Fruit fly (Drosophila melanogaster) whole organism, embryonic: ENCODE measurements around the gene CG31793.

ENCODE experiments used
- Abd-B ChIP-seq: fragments of 200-800 bp; sonication (Bioruptor generic); optimal IDR thresholded peaks from 2 replicates; lab custom pipeline; 2018; ENCODE audit warnings: missing biosample characterization, mild to moderate bottlenecking, missing genetic modification characterization, moderate library complexity
- Ada2b ChIP-seq: fragments of 200-800 bp; sonication (Bioruptor generic); IDR thresholded peaks from 2 replicates; pipeline ENCODE4 v1.3.6; 2022; ENCODE audit warnings: missing biosample characterization, missing genetic modification characterization
- Antp ChIP-seq: fragments of 200-800 bp; sonication (Bioruptor generic); optimal IDR thresholded peaks from 3 replicates; lab custom pipeline; 2016; ENCODE audit warnings: missing biosample characterization, missing genetic modification characterization
- Bgb ChIP-seq: fragments of 200-800 bp; sonication (Bioruptor generic); IDR thresholded peaks from 2 replicates; pipeline ENCODE4 v1.3.6; 2022; ENCODE audit warnings: missing biosample characterization, missing genetic modification characterization; ENCODE audit not compliant: partially characterized antibody
- CG10979 ChIP-seq: fragments of 200-800 bp; sonication (Bioruptor generic); optimal IDR thresholded peaks from 2 replicates; lab custom pipeline; 2018; ENCODE audit warnings: missing biosample characterization, mild to moderate bottlenecking, missing genetic modification characterization, moderate library complexity
- CG11247 ChIP-seq: fragments of 200-800 bp; sonication (Bioruptor generic); IDR thresholded peaks from 2 replicates; pipeline ENCODE4 v1.3.6; 2022; ENCODE audit warnings: missing biosample characterization, missing genetic modification characterization
- CG11695 ChIP-seq: fragments of 200-800 bp; sonication (Bioruptor generic); IDR thresholded peaks from 3 replicates; pipeline ENCODE4 v1.3.6; 2022; ENCODE audit warnings: missing biosample characterization, missing genetic modification characterization
- CG12942 ChIP-seq: fragments of 200-800 bp; sonication (Bioruptor generic); optimal IDR thresholded peaks from 3 replicates; lab custom pipeline; 2016; ENCODE audit warnings: missing biosample characterization, missing genetic modification characterization
- CG13624 ChIP-seq: fragments of 200-800 bp; sonication (Bioruptor generic); optimal IDR thresholded peaks from 2 replicates; lab custom pipeline; 2016; ENCODE audit warnings: missing biosample characterization, missing genetic modification characterization
- CG14667 ChIP-seq: fragments of 200-800 bp; sonication (Bioruptor generic); IDR thresholded peaks from 2 replicates; pipeline ENCODE4 v1.3.6; 2022; ENCODE audit warnings: missing biosample characterization, missing genetic modification characterization
- CG14710 ChIP-seq: fragments of 200-800 bp; sonication (Bioruptor generic); optimal IDR thresholded peaks from 3 replicates; lab custom pipeline; 2019; ENCODE audit warnings: missing biosample characterization, mild to moderate bottlenecking, missing genetic modification characterization, moderate library complexity
- CG16863 ChIP-seq: fragments of 200-800 bp; sonication (Bioruptor generic); optimal IDR thresholded peaks from 3 replicates; lab custom pipeline; 2016; ENCODE audit warnings: missing biosample characterization, missing genetic modification characterization
- CG17359 ChIP-seq: fragments of 200-800 bp; sonication (Bioruptor generic); optimal IDR thresholded peaks from 3 replicates; lab custom pipeline; 2018; ENCODE audit warnings: missing biosample characterization, mild to moderate bottlenecking, missing genetic modification characterization, moderate library complexity
- CG2116 ChIP-seq: fragments of 200-800 bp; sonication (Bioruptor generic); optimal IDR thresholded peaks from 3 replicates; lab custom pipeline; 2018; ENCODE audit warnings: missing biosample characterization, mild to moderate bottlenecking, missing genetic modification characterization
- CG2199 ChIP-seq: fragments of 200-800 bp; sonication (Bioruptor generic); IDR thresholded peaks from 3 replicates; pipeline ENCODE4 v1.3.6; 2022; ENCODE audit warnings: missing biosample characterization, missing genetic modification characterization
- CG2678 ChIP-seq: fragments of 200-800 bp; sonication (Bioruptor generic); optimal IDR thresholded peaks from 3 replicates; lab custom pipeline; 2019; ENCODE audit warnings: missing biosample characterization, mild to moderate bottlenecking, missing genetic modification characterization, moderate library complexity
- CG4282 ChIP-seq: fragments of 200-800 bp; sonication (Bioruptor generic); optimal IDR thresholded peaks from 2 replicates; lab custom pipeline; 2016; ENCODE audit warnings: missing biosample characterization, missing genetic modification characterization
- CG6654 ChIP-seq: fragments of 200-800 bp; sonication (Bioruptor generic); optimal IDR thresholded peaks from 2 replicates; lab custom pipeline; 2017; ENCODE audit warnings: missing biosample characterization, mild to moderate bottlenecking, missing genetic modification characterization
- CG7372 ChIP-seq: fragments of 200-800 bp; sonication (Bioruptor generic); IDR thresholded peaks from 2 replicates; pipeline ENCODE4 v1.3.6; 2022; ENCODE audit warnings: missing biosample characterization, missing genetic modification characterization
- CG7963 ChIP-seq: fragments of 200-800 bp; sonication (Bioruptor generic); IDR thresholded peaks from 3 replicates; pipeline ENCODE4 v1.3.6; 2022; ENCODE audit warnings: missing biosample characterization, missing genetic modification characterization; ENCODE audit not compliant: partially characterized antibody
- CG7987 ChIP-seq: fragments of 200-800 bp; sonication (Bioruptor generic); optimal IDR thresholded peaks from 2 replicates; lab custom pipeline; 2018; ENCODE audit warnings: missing biosample characterization, mild to moderate bottlenecking, missing genetic modification characterization, moderate library complexity
- Camta ChIP-seq: fragments of 200-800 bp; sonication (Bioruptor generic); optimal IDR thresholded peaks from 2 replicates; lab custom pipeline; 2016; ENCODE audit warnings: missing biosample characterization, missing genetic modification characterization
- D19A ChIP-seq: fragments of 200-800 bp; optimal IDR thresholded peaks from 3 replicates; lab custom pipeline; 2019; ENCODE audit warnings: missing biosample characterization, mild to moderate bottlenecking, missing genetic modification characterization, moderate library complexity
- Deaf1 ChIP-seq: fragments of 200-800 bp; optimal IDR thresholded peaks from 3 replicates; lab custom pipeline; 2019; ENCODE audit warnings: missing biosample characterization, mild to moderate bottlenecking, missing genetic modification characterization, moderate library complexity
- Fer2 ChIP-seq: fragments of 200-800 bp; sonication (Bioruptor generic); optimal IDR thresholded peaks from 2 replicates; lab custom pipeline; 2018; ENCODE audit warnings: missing biosample characterization, mild to moderate bottlenecking, missing genetic modification characterization, moderate library complexity
- Fer3 ChIP-seq: fragments of 200-800 bp; sonication (Bioruptor generic); optimal IDR thresholded peaks from 2 replicates; lab custom pipeline; 2018; ENCODE audit warnings: missing biosample characterization, mild to moderate bottlenecking, missing genetic modification characterization, moderate library complexity
- Hand ChIP-seq: fragments of 200-800 bp; sonication (Bioruptor generic); optimal IDR thresholded peaks from 2 replicates; lab custom pipeline; 2017; ENCODE audit warnings: mild to moderate bottlenecking, missing biosample characterization, missing genetic modification reagents, missing genetic modification characterization
- MTF-1 ChIP-seq: fragments of 200-800 bp; sonication (Bioruptor generic); optimal IDR thresholded peaks from 2 replicates; lab custom pipeline; 2018; ENCODE audit warnings: missing biosample characterization, mild to moderate bottlenecking, missing genetic modification characterization, borderline replicate concordance
- Mad ChIP-seq: fragments of 200-800 bp; sonication (Bioruptor generic); optimal IDR thresholded peaks from 2 replicates; lab custom pipeline; 2016; ENCODE audit warnings: missing biosample characterization, missing genetic modification characterization
- Med ChIP-seq: fragments of 200-800 bp; sonication (Bioruptor generic); peaks from one replicate; lab custom pipeline; 2016; ENCODE audit warnings: missing biosample characterization, missing genetic modification characterization, mild to moderate bottlenecking, inconsistent platforms, moderate library complexity
- abd-A ChIP-seq: fragments of 200-800 bp; sonication (Bioruptor generic); optimal IDR thresholded peaks from 3 replicates; lab custom pipeline; 2019; ENCODE audit warnings: missing biosample characterization, mild to moderate bottlenecking, missing genetic modification characterization, moderate library complexity
- al ChIP-seq: fragments of 200-800 bp; sonication (Bioruptor generic); IDR thresholded peaks from 2 replicates; pipeline ENCODE4 v1.3.6; 2022; ENCODE audit warnings: missing biosample characterization, missing genetic modification characterization
- bigmax ChIP-seq: fragments of 200-800 bp; sonication (Bioruptor generic); optimal IDR thresholded peaks from 2 replicates; lab custom pipeline; 2018; ENCODE audit warnings: missing biosample characterization, mild to moderate bottlenecking, missing genetic modification characterization
- disco-r ChIP-seq: fragments of 200-800 bp; sonication (Bioruptor generic); optimal IDR thresholded peaks from 2 replicates; lab custom pipeline; 2016; ENCODE audit warnings: missing biosample characterization, missing genetic modification characterization
- esg ChIP-seq: fragments of 200-800 bp; sonication (Bioruptor generic); conservative IDR thresholded peaks from 2 replicates; pipeline ENCODE4 v1.3.6; 2022; ENCODE audit warnings: missing biosample characterization, missing genetic modification characterization
- fd3F ChIP-seq: fragments of 200-800 bp; sonication (Bioruptor generic); optimal IDR thresholded peaks from 2 replicates; lab custom pipeline; 2018; ENCODE audit warnings: missing biosample characterization, mild to moderate bottlenecking, missing genetic modification characterization, moderate library complexity
- gcm ChIP-seq: fragments of 200-800 bp; sonication (Bioruptor generic); optimal IDR thresholded peaks from 2 replicates; lab custom pipeline; 2019; ENCODE audit warnings: missing biosample characterization, mild to moderate bottlenecking, missing genetic modification characterization, moderate library complexity
- grn ChIP-seq: fragments of 200-800 bp; sonication (Bioruptor generic); optimal IDR thresholded peaks from 3 replicates; lab custom pipeline; 2017; ENCODE audit warnings: missing biosample characterization, missing genetic modification characterization
- gro ChIP-seq: fragments of 200-800 bp; sonication (Bioruptor generic); optimal IDR thresholded peaks from 2 replicates; lab custom pipeline; 2016; ENCODE audit warnings: missing biosample characterization, missing genetic modification characterization
- gsb-n ChIP-seq: fragments of 200-800 bp; sonication (Bioruptor generic); optimal IDR thresholded peaks from 3 replicates; lab custom pipeline; 2018; ENCODE audit warnings: missing biosample characterization, mild to moderate bottlenecking, missing genetic modification characterization
- ind ChIP-seq: fragments of 200-800 bp; sonication (Bioruptor generic); optimal IDR thresholded peaks from 3 replicates; lab custom pipeline; 2016; ENCODE audit warnings: missing biosample characterization, missing genetic modification characterization
- luna ChIP-seq: fragments of 200-800 bp; sonication (Bioruptor generic); optimal IDR thresholded peaks from 2 replicates; lab custom pipeline; 2016; ENCODE audit warnings: missing biosample characterization, missing genetic modification characterization
- mirr ChIP-seq: fragments of 200-800 bp; sonication (Bioruptor generic); optimal IDR thresholded peaks from 3 replicates; lab custom pipeline; 2018; ENCODE audit warnings: missing biosample characterization, mild to moderate bottlenecking, missing genetic modification characterization
- nau ChIP-seq: fragments of 200-800 bp; sonication (Bioruptor generic); optimal IDR thresholded peaks from 3 replicates; lab custom pipeline; 2017; ENCODE audit warnings: missing biosample characterization, mild to moderate bottlenecking, missing genetic modification characterization, missing genetic modification reagents
- nerfin-2 ChIP-seq: fragments of 200-800 bp; sonication (Bioruptor generic); IDR thresholded peaks from 2 replicates; pipeline ENCODE4 v1.3.6; 2022; ENCODE audit warnings: missing biosample characterization, missing genetic modification characterization; ENCODE audit not compliant: partially characterized antibody
- sens ChIP-seq: fragments of 200-800 bp; sonication (Bioruptor generic); peaks from one replicate; lab custom pipeline; 2016; ENCODE audit warnings: missing biosample characterization, missing genetic modification characterization
- sima ChIP-seq: fragments of 200-800 bp; sonication (Bioruptor generic); optimal IDR thresholded peaks from 2 replicates; lab custom pipeline; 2016; ENCODE audit warnings: missing biosample characterization, missing genetic modification characterization
- sqz ChIP-seq: fragments of 200-800 bp; sonication (Bioruptor generic); optimal IDR thresholded peaks from 3 replicates; lab custom pipeline; 2018; ENCODE audit warnings: missing biosample characterization, mild to moderate bottlenecking, missing genetic modification characterization
- toy ChIP-seq: fragments of 200-800 bp; sonication (Bioruptor generic); IDR thresholded peaks from 2 replicates; pipeline ENCODE4 v1.3.6; 2022; ENCODE audit warnings: missing biosample characterization, missing genetic modification characterization

CG31793 gene

dm6 chr2L:19023972-19024743 lies 21.0 kb downstream of the CG31793 start (continued):
- peak; percentile 35 for TF ChIP-seq CG12942 (GFP tag; lab: Kevin White, UChicago)
- no peak for TF ChIP-seq MTF-1 (GFP tag; lab: Kevin White, UChicago)
- peak; percentile 67 for TF ChIP-seq Med (GFP tag; lab: Kevin White, UChicago)
- TF ChIP-seq CG7372 (GFP tag; lab: Robert Waterston, UW) = peak; percentile 10; the same call in 1 of the 2 replicates
- TF ChIP-seq Hand (GFP tag; lab: Kevin White, UChicago) = peak; percentile 86
- no peak for TF ChIP-seq CG7963 (GFP tag; lab: Robert Waterston, UW)
- peak; percentile 49; the same call in 1 of the 2 replicates for TF ChIP-seq esg
- peak; percentile 54 for TF ChIP-seq nau (GFP tag; lab: Kevin White, UChicago)
- peak; percentile 57 for TF ChIP-seq Fer2 (tag; lab: Kevin White, UChicago)
- TF ChIP-seq grn = no peak
- peak; percentile 90 for TF ChIP-seq abd-A
- peak; percentile 92 for TF ChIP-seq CG2678
- TF ChIP-seq Camta (GFP tag; lab: Kevin White, UChicago) = peak; percentile 23
- TF ChIP-seq sens (GFP tag; lab: Kevin White, UChicago) = peak; percentile 88
- TF ChIP-seq CG14710 (tag; lab: Kevin White, UChicago) = peak; percentile 41
- TF ChIP-seq CG13624 (GFP tag; lab: Kevin White, UChicago) = peak; percentile 5
- peak; percentile 62 for TF ChIP-seq mirr (GFP tag; lab: Kevin White, UChicago)
- TF ChIP-seq ind (GFP tag; lab: Kevin White, UChicago) = peak; percentile 58
- TF ChIP-seq Bgb (GFP tag; lab: Robert Waterston, UW) = no peak; the same call in 1 of the 2 replicates
- peak; percentile 69 for TF ChIP-seq CG10979 (tag; lab: Kevin White, UChicago)
- TF ChIP-seq bigmax = no peak
- peak; percentile 10 for TF ChIP-seq CG7987
- TF ChIP-seq CG16863 (GFP tag; lab: Kevin White, UChicago) = no peak
- no peak for TF ChIP-seq Antp (GFP tag; lab: Kevin White, UChicago)
- TF ChIP-seq Deaf1 (tag; lab: Kevin White, UChicago) = peak; percentile 54
- TF ChIP-seq toy (GFP tag; lab: Robert Waterston, UW) = 0 out of 2 replicates have a peak, but pooled peaks have one; percentile 11
- TF ChIP-seq Mad (GFP tag; lab: Kevin White, UChicago) = no peak
- no peak for TF ChIP-seq disco-r (GFP tag; lab: Kevin White, UChicago)
- no peak for TF ChIP-seq CG2116
- no peak for TF ChIP-seq CG2199 (GFP tag; lab: Robert Waterston, UW)
- peak; percentile 39 for TF ChIP-seq sqz
- peak; percentile 47 for TF ChIP-seq fd3F (GFP tag; lab: Kevin White, UChicago)
- TF ChIP-seq luna (GFP tag; lab: Kevin White, UChicago) = no peak
- no peak for TF ChIP-seq sima (GFP tag; lab: Kevin White, UChicago)
- TF ChIP-seq gcm = peak; percentile 57
- TF ChIP-seq gsb-n (tag; lab: Kevin White, UChicago) = no peak
- TF ChIP-seq CG14667 (GFP tag; lab: Robert Waterston, UW) = peak; percentile 21; the same call in 1 of the 2 replicates
- TF ChIP-seq al (GFP tag; lab: Robert Waterston, UW) = peak; percentile 23; the same call in 1 of the 2 replicates
- TF ChIP-seq Abd-B (GFP tag; lab: Kevin White, UChicago) = peak; percentile 36
- TF ChIP-seq D19A (tag; lab: Kevin White, UChicago) = peak; percentile 83
- TF ChIP-seq gro (GFP tag; lab: Kevin White, UChicago) = no peak
- no peak for TF ChIP-seq CG11247 (GFP tag; lab: Robert Waterston, UW)
- TF ChIP-seq Ada2b (GFP tag; lab: Robert Waterston, UW) = peak; percentile 39; the same call in 1 of the 2 replicates
- TF ChIP-seq CG4282 = no peak
- peak; percentile 77 for TF ChIP-seq Fer3 (tag; lab: Kevin White, UChicago)
- peak; percentile 72 for TF ChIP-seq CG17359 (tag; lab: Kevin White, UChicago)
- TF ChIP-seq nerfin-2 (GFP tag; lab: Robert Waterston, UW) = no peak
- TF ChIP-seq CG6654 (GFP tag; lab: Kevin White, UChicago) = peak; percentile 23
- TF ChIP-seq CG11695 (GFP tag; lab: Robert Waterston, UW) = peak; percentile 66
